Fruit fly (Drosophila melanogaster) whole organism, embryonic: ENCODE results near the gene Efhc1.1.

Source experiments
- C15 ChIP-seq: fragments of 200-800 bp; sonication (Bioruptor generic); IDR thresholded peaks from 3 replicates; pipeline ENCODE4 v1.3.6; 2022; ENCODE audit warnings: missing biosample characterization, missing genetic modification characterization
- CG10321 ChIP-seq: fragments of 200-800 bp; sonication (Bioruptor generic); IDR thresholded peaks from 2 replicates; pipeline ENCODE4 v1.3.6; 2022; ENCODE audit warnings: missing biosample characterization, missing genetic modification characterization
- CG10654 ChIP-seq: fragments of 200-800 bp; sonication (Bioruptor generic); optimal IDR thresholded peaks from 2 replicates; lab custom pipeline; 2016; ENCODE audit warnings: missing biosample characterization, missing genetic modification characterization
- CG11247 ChIP-seq: fragments of 200-800 bp; sonication (Bioruptor generic); IDR thresholded peaks from 2 replicates; pipeline ENCODE4 v1.3.6; 2022; ENCODE audit warnings: missing biosample characterization, missing genetic modification characterization
- CG11504 ChIP-seq: fragments of 200-800 bp; sonication (Bioruptor generic); optimal IDR thresholded peaks from 3 replicates; lab custom pipeline; 2019; ENCODE audit warnings: missing biosample characterization, mild to moderate bottlenecking, missing genetic modification characterization, moderate library complexity
- CG1233 ChIP-seq: fragments of 200-800 bp; sonication (Bioruptor generic); optimal IDR thresholded peaks from 4 replicates; lab custom pipeline; 2018; ENCODE audit warnings: missing biosample characterization, mild to moderate bottlenecking, missing genetic modification characterization
- CG13296 ChIP-seq: fragments of 200-800 bp; sonication (Bioruptor generic); optimal IDR thresholded peaks from 3 replicates; lab custom pipeline; 2018; ENCODE audit warnings: missing biosample characterization, mild to moderate bottlenecking, missing genetic modification characterization
- CG13424 ChIP-seq: fragments of 200-800 bp; sonication (Bioruptor generic); optimal IDR thresholded peaks from 2 replicates; lab custom pipeline; 2019; ENCODE audit warnings: missing biosample characterization, mild to moderate bottlenecking, missing genetic modification characterization, moderate library complexity
- CG2712 ChIP-seq: fragments of 200-800 bp; optimal IDR thresholded peaks from 3 replicates; lab custom pipeline; 2019; ENCODE audit warnings: missing biosample characterization, mild to moderate bottlenecking, missing genetic modification characterization, moderate library complexity
- CG2875 ChIP-seq: fragments of 200-800 bp; sonication (Bioruptor generic); optimal IDR thresholded peaks from 2 replicates; lab custom pipeline; 2017; ENCODE audit warnings: missing biosample characterization, mild to moderate bottlenecking, missing genetic modification characterization, missing genetic modification reagents
- CG30020 ChIP-seq: fragments of 200-800 bp; optimal IDR thresholded peaks from 2 replicates; lab custom pipeline; 2019; ENCODE audit warnings: missing biosample characterization, mild to moderate bottlenecking, missing genetic modification characterization, moderate library complexity
- CG3163 ChIP-seq: fragments of 200-800 bp; sonication (Bioruptor generic); optimal IDR thresholded peaks from 3 replicates; lab custom pipeline; 2016; ENCODE audit warnings: missing biosample characterization, missing genetic modification characterization
- CG32767 ChIP-seq: fragments of 200-800 bp; sonication (Bioruptor generic); IDR thresholded peaks from 2 replicates; pipeline ENCODE4 v1.3.6; 2022; ENCODE audit warnings: missing biosample characterization, missing genetic modification characterization
- CG33213 ChIP-seq: fragments of 200-800 bp; sonication (Bioruptor generic); optimal IDR thresholded peaks from 3 replicates; lab custom pipeline; 2016; ENCODE audit warnings: missing biosample characterization, missing genetic modification characterization
- CG34422 ChIP-seq: fragments of 200-800 bp; sonication (Bioruptor generic); IDR thresholded peaks from 3 replicates; pipeline ENCODE4 v1.3.6; 2022; ENCODE audit warnings: missing biosample characterization, missing genetic modification characterization
- CG6254 ChIP-seq: fragments of 200-800 bp; sonication (Bioruptor generic); optimal IDR thresholded peaks from 3 replicates; lab custom pipeline; 2017; ENCODE audit warnings: mild to moderate bottlenecking, missing biosample characterization, missing genetic modification reagents, missing genetic modification characterization
- CG6813 ChIP-seq: fragments of 200-800 bp; sonication (Bioruptor generic); optimal IDR thresholded peaks from 2 replicates; lab custom pipeline; 2017; ENCODE audit warnings: missing biosample characterization, missing genetic modification characterization, mild to moderate bottlenecking, moderate library complexity, missing genetic modification reagents
- CG7372 ChIP-seq: fragments of 200-800 bp; sonication (Bioruptor generic); IDR thresholded peaks from 2 replicates; pipeline ENCODE4 v1.3.6; 2022; ENCODE audit warnings: missing biosample characterization, missing genetic modification characterization
- CG8924 ChIP-seq: fragments of 200-800 bp; optimal IDR thresholded peaks from 3 replicates; lab custom pipeline; 2019; ENCODE audit warnings: missing biosample characterization, mild to moderate bottlenecking, missing genetic modification characterization, moderate library complexity
- CG9876 ChIP-seq: fragments of 200-800 bp; sonication (Bioruptor generic); optimal IDR thresholded peaks from 2 replicates; lab custom pipeline; 2016; ENCODE audit warnings: missing biosample characterization, missing genetic modification characterization
- Drgx ChIP-seq: fragments of 200-800 bp; sonication (Bioruptor generic); IDR thresholded peaks from 2 replicates; pipeline ENCODE4 v1.3.6; 2022; ENCODE audit warnings: missing biosample characterization, missing genetic modification characterization
- Ets97D ChIP-seq: fragments of 200-800 bp; sonication (Bioruptor generic); optimal IDR thresholded peaks from 3 replicates; lab custom pipeline; 2016; ENCODE audit warnings: missing biosample characterization, missing genetic modification characterization
- HHEX ChIP-seq: fragments of 200-800 bp; sonication (Bioruptor generic); optimal IDR thresholded peaks from 3 replicates; lab custom pipeline; 2017; ENCODE audit warnings: missing biosample characterization, mild to moderate bottlenecking, missing genetic modification characterization, missing genetic modification reagents
- Hand ChIP-seq: fragments of 200-800 bp; sonication (Bioruptor generic); optimal IDR thresholded peaks from 2 replicates; lab custom pipeline; 2017; ENCODE audit warnings: mild to moderate bottlenecking, missing biosample characterization, missing genetic modification reagents, missing genetic modification characterization
- Hr39 ChIP-seq: fragments of >200 bp; optimal IDR thresholded peaks from 2 replicates; lab custom pipeline; 2017
- Hsf ChIP-seq: fragments of 200-800 bp; sonication (Bioruptor generic); optimal IDR thresholded peaks from 3 replicates; lab custom pipeline; 2016; ENCODE audit warnings: missing biosample characterization, missing genetic modification characterization
- Jarid2 ChIP-seq: fragments of 200-800 bp; sonication (Bioruptor generic); optimal IDR thresholded peaks from 3 replicates; lab custom pipeline; 2017; ENCODE audit warnings: mild to moderate bottlenecking, missing biosample characterization, missing genetic modification reagents, missing genetic modification characterization
- Lim3 ChIP-seq: fragments of 200-800 bp; sonication (Bioruptor generic); IDR thresholded peaks from 2 replicates; pipeline ENCODE4 v1.3.6; 2022; ENCODE audit warnings: missing biosample characterization, missing genetic modification characterization
- Myb ChIP-seq: fragments of 200-800 bp; sonication (Bioruptor generic); optimal IDR thresholded peaks from 2 replicates; lab custom pipeline; 2016; ENCODE audit warnings: missing biosample characterization, missing genetic modification characterization
- NfI ChIP-seq: fragments of 200-800 bp; sonication (Bioruptor generic); optimal IDR thresholded peaks from 3 replicates; lab custom pipeline; 2018; ENCODE audit warnings: missing biosample characterization, mild to moderate bottlenecking, missing genetic modification characterization, moderate library complexity
- Ravus ChIP-seq: fragments of 200-800 bp; sonication (Bioruptor generic); IDR thresholded peaks from 2 replicates; pipeline ENCODE4 v1.3.6; 2022; ENCODE audit warnings: missing biosample characterization, missing genetic modification characterization
- Sin3A ChIP-seq: fragments of >200 bp; optimal IDR thresholded peaks from 2 replicates; lab custom pipeline; 2018
- TFAM ChIP-seq: fragments of 200-800 bp; sonication (Bioruptor generic); optimal IDR thresholded peaks from 2 replicates; lab custom pipeline; 2017; ENCODE audit warnings: missing biosample characterization, missing genetic modification characterization, inconsistent platforms
- Xrp1 ChIP-seq: fragments of 200-800 bp; sonication (Bioruptor generic); IDR thresholded peaks from 2 replicates; pipeline ENCODE4 v1.3.6; 2022; ENCODE audit warnings: missing biosample characterization, missing genetic modification characterization
- btn ChIP-seq: fragments of 200-800 bp; sonication (Bioruptor generic); optimal IDR thresholded peaks from 2 replicates; lab custom pipeline; 2016; ENCODE audit warnings: missing biosample characterization, missing genetic modification characterization
- cato ChIP-seq: fragments of 200-800 bp; sonication (Bioruptor generic); optimal IDR thresholded peaks from 2 replicates; lab custom pipeline; 2016; ENCODE audit warnings: missing biosample characterization, missing genetic modification characterization, borderline replicate concordance
- caup ChIP-seq: fragments of 200-800 bp; sonication (Bioruptor generic); optimal IDR thresholded peaks from 3 replicates; lab custom pipeline; 2017; ENCODE audit warnings: missing biosample characterization, mild to moderate bottlenecking, missing genetic modification characterization, moderate library complexity; ENCODE audit not compliant: severe bottlenecking
- cg ChIP-seq: fragments of 200-800 bp; sonication (Bioruptor generic); optimal IDR thresholded peaks from 3 replicates; lab custom pipeline; 2019; ENCODE audit warnings: missing biosample characterization, mild to moderate bottlenecking, missing genetic modification characterization, moderate library complexity
- disco-r ChIP-seq: fragments of 200-800 bp; sonication (Bioruptor generic); optimal IDR thresholded peaks from 2 replicates; lab custom pipeline; 2016; ENCODE audit warnings: missing biosample characterization, missing genetic modification characterization
- eyg ChIP-seq: fragments of 200-800 bp; sonication (Bioruptor generic); optimal IDR thresholded peaks from 3 replicates; lab custom pipeline; 2016; ENCODE audit warnings: missing biosample characterization, missing genetic modification characterization
- gce ChIP-seq: fragments of 200-800 bp; sonication (Bioruptor generic); IDR thresholded peaks from 3 replicates; pipeline ENCODE4 v1.3.6; 2022; ENCODE audit warnings: missing biosample characterization, missing genetic modification characterization
- hb ChIP-seq: fragments of 200-800 bp; sonication (Bioruptor generic); IDR thresholded peaks from 3 replicates; pipeline ENCODE4 v1.3.6; 2022; ENCODE audit warnings: missing biosample characterization, missing genetic modification characterization; ENCODE audit not compliant: partially characterized antibody
- jing ChIP-seq: fragments of 200-800 bp; sonication (Bioruptor generic); optimal IDR thresholded peaks from 2 replicates; lab custom pipeline; 2018; ENCODE audit warnings: missing biosample characterization, mild to moderate bottlenecking, missing genetic modification characterization
- jumu ChIP-seq: fragments of 200-800 bp; sonication (Bioruptor generic); optimal IDR thresholded peaks from 3 replicates; lab custom pipeline; 2016; ENCODE audit warnings: missing biosample characterization, missing genetic modification characterization
- oc ChIP-seq: fragments of 200-800 bp; sonication (Bioruptor generic); optimal IDR thresholded peaks from 2 replicates; lab custom pipeline; 2018; ENCODE audit warnings: missing biosample characterization, mild to moderate bottlenecking, missing genetic modification characterization, moderate library complexity
- prd ChIP-seq, 3 experiments: fragments of >200 bp in 2 of 3; fragments of 200-800 bp in 1 of 3; sonication (Bioruptor generic) in 1 of 3; optimal IDR thresholded peaks in 2 of 3; IDR thresholded peaks in 1 of 3; 2 replicates in 2 of 3; 3 replicates in 1 of 3; pipeline versions ENCODE4 v1.3.6 to Lab custom; 2017 to 2022; ENCODE audit warnings: missing biosample characterization in 1 of 3, missing genetic modification characterization in 1 of 3
- pzg ChIP-seq: fragments of 200-800 bp; sonication (Bioruptor generic); optimal IDR thresholded peaks from 3 replicates; lab custom pipeline; 2018; ENCODE audit warnings: missing biosample characterization, mild to moderate bottlenecking, missing genetic modification characterization, moderate library complexity
- repo ChIP-seq: fragments of 200-800 bp; sonication (Bioruptor generic); optimal IDR thresholded peaks from 2 replicates; lab custom pipeline; 2016; ENCODE audit warnings: missing biosample characterization, missing genetic modification characterization
- sisA ChIP-seq: fragments of 200-800 bp; sonication (Bioruptor generic); IDR thresholded peaks from 2 replicates; pipeline ENCODE4 v1.3.6; 2022; ENCODE audit warnings: missing biosample characterization, missing genetic modification characterization
- sqz ChIP-seq: fragments of 200-800 bp; sonication (Bioruptor generic); optimal IDR thresholded peaks from 3 replicates; lab custom pipeline; 2018; ENCODE audit warnings: missing biosample characterization, mild to moderate bottlenecking, missing genetic modification characterization

Gene Efhc1.1

dm6 chrX:15803764-15804563 is 20.5 kb upstream of the Efhc1.1 start, which contains the start of the genes PGRP-LE and sd (continued):
- TF ChIP-seq btn (GFP tag; lab: Kevin White, UChicago) (no peak), jing (GFP tag; lab: Kevin White, UChicago) (no peak), cato (GFP tag; lab: Kevin White, UChicago) (no peak), CG3163 (GFP tag; lab: Kevin White, UChicago) (peak; percentile 98), CG13296 (GFP tag; lab: Kevin White, UChicago) (no peak), HHEX (GFP tag; lab: Kevin White, UChicago) (no peak), CG2712 (no peak), NfI (GFP tag; lab: Kevin White, UChicago) (no peak), CG30020 (tag; lab: Kevin White, UChicago) (no peak), disco-r (GFP tag; lab: Kevin White, UChicago) (no peak), Lim3 (GFP tag; lab: Robert Waterston, UW) (no peak), Hr39 (no peak), Jarid2 (GFP tag; lab: Kevin White, UChicago) (peak; percentile 78), CG2875 (GFP tag; lab: Kevin White, UChicago) (no peak), prd (optimal IDR thresholded peaks at IDR 0.05; lab: Kevin White, UChicago) (no peak), prd (GFP tag; IDR thresholded peaks at IDR 0.05; lab: Robert Waterston, UW) (no peak), eyg (GFP tag; lab: Kevin White, UChicago) (no peak), gce (GFP tag; lab: Robert Waterston, UW) (no peak), CG9876 (no peak), Ravus (GFP tag; lab: Robert Waterston, UW) (no peak), CG1233 (GFP tag; lab: Kevin White, UChicago) (no peak), Drgx (no peak), cg (peak; percentile 54), sisA (GFP tag; lab: Robert Waterston, UW) (no peak), CG11247 (GFP tag; lab: Robert Waterston, UW) (no peak), CG10321 (GFP tag; lab: Robert Waterston, UW) (no peak), Ets97D (peak; percentile 2), CG13424 (tag; lab: Kevin White, UChicago) (peak; percentile 2), caup (GFP tag; lab: Kevin White, UChicago) (no peak), CG6254 (GFP tag; lab: Kevin White, UChicago) (no peak), Hsf (no peak), Hand (GFP tag; lab: Kevin White, UChicago) (no peak), repo (GFP tag; lab: Kevin White, UChicago) (no peak), TFAM (GFP tag; lab: Kevin White, UChicago) (no peak), oc (tag; lab: Kevin White, UChicago) (no peak), CG11504 (tag; lab: Kevin White, UChicago) (no peak), C15 (GFP tag; lab: Robert Waterston, UW) (no peak), Xrp1 (GFP tag; lab: Robert Waterston, UW) (no peak), CG32767 (GFP tag; lab: Robert Waterston, UW) (no peak), CG10654 (GFP tag; lab: Kevin White, UChicago) (no peak), pzg (GFP tag; lab: Kevin White, UChicago) (peak; percentile 16), CG33213 (no peak), CG7372 (GFP tag; lab: Robert Waterston, UW) (no peak), Myb (GFP tag; lab: Kevin White, UChicago) (no peak), Sin3A (lab: Kevin White, UChicago) (no peak), hb (GFP tag; lab: Robert Waterston, UW) (no peak), CG6813 (GFP tag; lab: Kevin White, UChicago) (no peak), CG8924 (tag; lab: Kevin White, UChicago) (no peak), CG34422 (GFP tag; lab: Robert Waterston, UW) (no peak), sqz (GFP tag; lab: Kevin White, UChicago) (no peak), jumu (GFP tag; lab: Kevin White, UChicago) (no peak)
